Fruit fly (Drosophila melanogaster) whole organism, embryonic: ENCODE measurements around the gene RpL13.

Experiments used
- Antp ChIP-seq: fragments of 200-800 bp; sonication (Bioruptor generic); optimal IDR thresholded peaks from 3 replicates; lab custom pipeline; 2016; ENCODE audit warnings: missing biosample characterization, missing genetic modification characterization
- C15 ChIP-seq: fragments of 200-800 bp; sonication (Bioruptor generic); IDR thresholded peaks from 3 replicates; pipeline ENCODE4 v1.3.6; 2022; ENCODE audit warnings: missing biosample characterization, missing genetic modification characterization
- CG12391 ChIP-seq: fragments of 200-800 bp; sonication (Bioruptor generic); optimal IDR thresholded peaks from 3 replicates; lab custom pipeline; 2018; ENCODE audit warnings: missing biosample characterization, mild to moderate bottlenecking, missing genetic modification characterization, moderate library complexity
- CG1529 ChIP-seq: fragments of 200-800 bp; sonication (Bioruptor generic); optimal IDR thresholded peaks from 3 replicates; lab custom pipeline; 2018; ENCODE audit warnings: missing biosample characterization, missing genetic modification characterization
- CG2875 ChIP-seq: fragments of 200-800 bp; sonication (Bioruptor generic); optimal IDR thresholded peaks from 2 replicates; lab custom pipeline; 2017; ENCODE audit warnings: missing biosample characterization, mild to moderate bottlenecking, missing genetic modification characterization, missing genetic modification reagents
- CG3163 ChIP-seq: fragments of 200-800 bp; sonication (Bioruptor generic); optimal IDR thresholded peaks from 3 replicates; lab custom pipeline; 2016; ENCODE audit warnings: missing biosample characterization, missing genetic modification characterization
- CG32772 ChIP-seq: fragments of 200-800 bp; sonication (Bioruptor generic); IDR thresholded peaks from 2 replicates; pipeline ENCODE4 v1.3.6; 2022; ENCODE audit warnings: missing biosample characterization, missing genetic modification characterization
- CG34376 ChIP-seq: fragments of 200-800 bp; sonication (Bioruptor generic); optimal IDR thresholded peaks from 2 replicates; lab custom pipeline; 2018; ENCODE audit warnings: missing biosample characterization, mild to moderate bottlenecking, missing genetic modification characterization
- CG3847 ChIP-seq: fragments of 200-800 bp; sonication (Bioruptor generic); IDR thresholded peaks from 2 replicates; pipeline ENCODE4 v1.3.6; 2022; ENCODE audit warnings: missing biosample characterization, missing genetic modification characterization
- CG7556 ChIP-seq: fragments of 200-800 bp; sonication (Bioruptor generic); optimal IDR thresholded peaks from 2 replicates; lab custom pipeline; 2017; ENCODE audit warnings: missing biosample characterization, mild to moderate bottlenecking, missing genetic modification characterization
- CG7839 ChIP-seq: fragments of 200-800 bp; sonication (Bioruptor generic); optimal IDR thresholded peaks from 3 replicates; lab custom pipeline; 2018; ENCODE audit warnings: missing biosample characterization, mild to moderate bottlenecking, missing genetic modification characterization, moderate library complexity
- CG8290 ChIP-seq, 3 experiments: fragments of 200-800 bp; sonication (Bioruptor generic); optimal IDR thresholded peaks; 2 replicates each; lab custom pipeline; 2016 to 2019; ENCODE audit warnings: missing biosample characterization in 3 of 3, missing genetic modification characterization in 3 of 3, mild to moderate bottlenecking in 2 of 3, moderate library complexity in 1 of 3
- CG9727 ChIP-seq: fragments of 200-800 bp; sonication (Bioruptor generic); optimal IDR thresholded peaks from 3 replicates; lab custom pipeline; 2017; ENCODE audit warnings: missing biosample characterization, mild to moderate bottlenecking, missing genetic modification characterization
- ERR ChIP-seq: fragments of 200-800 bp; sonication (Bioruptor generic); optimal IDR thresholded peaks from 2 replicates; lab custom pipeline; 2016; ENCODE audit warnings: missing biosample characterization, missing genetic modification characterization
- Eip74EF ChIP-seq, 2 experiments: fragments of 200-800 bp in 1 of 2; fragments of >200 bp in 1 of 2; sonication (Bioruptor generic) in 1 of 2; optimal IDR thresholded peaks; 2 replicates each; lab custom pipeline; 2017 to 2019; ENCODE audit warnings: missing biosample characterization in 2 of 2, missing genetic modification characterization in 2 of 2, mild to moderate bottlenecking in 1 of 2, moderate library complexity in 1 of 2
- Fer2 ChIP-seq: fragments of 200-800 bp; sonication (Bioruptor generic); optimal IDR thresholded peaks from 2 replicates; lab custom pipeline; 2018; ENCODE audit warnings: missing biosample characterization, mild to moderate bottlenecking, missing genetic modification characterization, moderate library complexity
- H2.0 ChIP-seq: fragments of 200-800 bp; sonication (Bioruptor generic); IDR thresholded peaks from 2 replicates; pipeline ENCODE4 v1.3.6; 2022; ENCODE audit warnings: missing biosample characterization, missing genetic modification characterization
- Hr39 ChIP-seq: fragments of >200 bp; optimal IDR thresholded peaks from 2 replicates; lab custom pipeline; 2017
- MTF-1 ChIP-seq: fragments of 200-800 bp; sonication (Bioruptor generic); optimal IDR thresholded peaks from 2 replicates; lab custom pipeline; 2018; ENCODE audit warnings: missing biosample characterization, mild to moderate bottlenecking, missing genetic modification characterization, borderline replicate concordance
- Med ChIP-seq: fragments of 200-800 bp; sonication (Bioruptor generic); peaks from one replicate; lab custom pipeline; 2016; ENCODE audit warnings: missing biosample characterization, missing genetic modification characterization, mild to moderate bottlenecking, inconsistent platforms, moderate library complexity
- Nf-YB ChIP-seq: fragments of 200-800 bp; sonication (Bioruptor generic); optimal IDR thresholded peaks from 3 replicates; lab custom pipeline; 2019; ENCODE audit warnings: missing biosample characterization, mild to moderate bottlenecking, missing genetic modification characterization, moderate library complexity
- Opbp ChIP-seq: fragments of 200-800 bp; sonication (Bioruptor generic); IDR thresholded peaks from 3 replicates; pipeline ENCODE4 v1.3.6; 2022; ENCODE audit warnings: missing biosample characterization, missing genetic modification characterization; ENCODE audit not compliant: partially characterized antibody
- Sox100B ChIP-seq: fragments of 200-800 bp; sonication (Bioruptor generic); optimal IDR thresholded peaks from 3 replicates; lab custom pipeline; 2018; ENCODE audit warnings: missing biosample characterization, mild to moderate bottlenecking, missing genetic modification characterization
- amos ChIP-seq: fragments of 200-800 bp; sonication (Bioruptor generic); IDR thresholded peaks from 2 replicates; pipeline ENCODE4 v1.3.6; 2022; ENCODE audit warnings: missing biosample characterization, missing genetic modification characterization; ENCODE audit not compliant: partially characterized antibody
- ap ChIP-seq: fragments of 200-800 bp; sonication (Bioruptor generic); IDR thresholded peaks from 2 replicates; pipeline ENCODE4 v1.3.6; 2022; ENCODE audit warnings: missing biosample characterization, missing genetic modification characterization
- ash1 ChIP-seq: fragments of 200-800 bp; sonication (Bioruptor generic); optimal IDR thresholded peaks from 2 replicates; lab custom pipeline; 2018; ENCODE audit warnings: missing biosample characterization, mild to moderate bottlenecking, missing genetic modification characterization
- bigmax ChIP-seq: fragments of 200-800 bp; sonication (Bioruptor generic); optimal IDR thresholded peaks from 2 replicates; lab custom pipeline; 2018; ENCODE audit warnings: missing biosample characterization, mild to moderate bottlenecking, missing genetic modification characterization
- bowl ChIP-seq: fragments of 200-800 bp; sonication (Bioruptor generic); IDR thresholded peaks from 2 replicates; pipeline ENCODE4 v1.3.6; 2022; ENCODE audit warnings: missing biosample characterization, missing genetic modification characterization
- cato ChIP-seq: fragments of 200-800 bp; sonication (Bioruptor generic); optimal IDR thresholded peaks from 2 replicates; lab custom pipeline; 2016; ENCODE audit warnings: missing biosample characterization, missing genetic modification characterization, borderline replicate concordance
- ci ChIP-seq: fragments of 200-800 bp; sonication (Bioruptor generic); IDR thresholded peaks from 3 replicates; pipeline ENCODE4 v1.3.6; 2022; ENCODE audit warnings: missing biosample characterization, missing genetic modification characterization
- crp ChIP-seq, 2 experiments: fragments of 200-800 bp; sonication (Bioruptor generic); optimal IDR thresholded peaks; 2 replicates in 1 of 2; 3 replicates in 1 of 2; lab custom pipeline; 2017; ENCODE audit warnings: missing biosample characterization in 2 of 2, missing genetic modification characterization in 2 of 2, mild to moderate bottlenecking in 1 of 2, moderate library complexity in 1 of 2
- dmrt11E ChIP-seq: fragments of 200-800 bp; sonication (Bioruptor generic); optimal IDR thresholded peaks from 3 replicates; lab custom pipeline; 2018; ENCODE audit warnings: missing biosample characterization, mild to moderate bottlenecking, missing genetic modification characterization, moderate library complexity
- ems ChIP-seq: fragments of 200-800 bp; sonication (Bioruptor generic); optimal IDR thresholded peaks from 3 replicates; lab custom pipeline; 2016; ENCODE audit warnings: missing biosample characterization, missing genetic modification characterization
- fd96Cb ChIP-seq: fragments of 200-800 bp; sonication (Bioruptor generic); optimal IDR thresholded peaks from 2 replicates; lab custom pipeline; 2018; ENCODE audit warnings: missing biosample characterization, mild to moderate bottlenecking, missing genetic modification characterization, moderate library complexity
- gem ChIP-seq: fragments of 200-800 bp; sonication (Bioruptor generic); optimal IDR thresholded peaks from 2 replicates; lab custom pipeline; 2019; ENCODE audit warnings: missing biosample characterization, mild to moderate bottlenecking, missing genetic modification characterization, moderate library complexity
- gro ChIP-seq: fragments of 200-800 bp; sonication (Bioruptor generic); optimal IDR thresholded peaks from 2 replicates; lab custom pipeline; 2016; ENCODE audit warnings: missing biosample characterization, missing genetic modification characterization
- kah ChIP-seq: fragments of 200-800 bp; sonication (Bioruptor generic); optimal IDR thresholded peaks from 2 replicates; lab custom pipeline; 2018; ENCODE audit warnings: missing biosample characterization, mild to moderate bottlenecking, missing genetic modification characterization
- kni ChIP-seq: fragments of 200-800 bp; sonication (Bioruptor generic); optimal IDR thresholded peaks from 3 replicates; lab custom pipeline; 2017; ENCODE audit warnings: mild to moderate bottlenecking, missing biosample characterization, missing genetic modification reagents, missing genetic modification characterization
- org-1 ChIP-seq: fragments of 200-800 bp; sonication (Bioruptor generic); optimal IDR thresholded peaks from 2 replicates; lab custom pipeline; 2017; ENCODE audit warnings: missing biosample characterization, missing genetic modification characterization
- otp ChIP-seq: fragments of 200-800 bp; sonication (Bioruptor generic); IDR thresholded peaks from 3 replicates; pipeline ENCODE4, ENCODE4 v1.3.6; 2022; ENCODE audit warnings: missing biosample characterization, missing genetic modification characterization
- phol ChIP-seq: fragments of 200-800 bp; sonication (Bioruptor generic); optimal IDR thresholded peaks from 3 replicates; lab custom pipeline; 2018; ENCODE audit warnings: missing biosample characterization, mild to moderate bottlenecking, missing genetic modification characterization, moderate library complexity
- pnt ChIP-seq: fragments of 200-800 bp; sonication (Bioruptor generic); optimal IDR thresholded peaks from 3 replicates; lab custom pipeline; 2016; ENCODE audit warnings: missing biosample characterization, missing genetic modification characterization
- schlank ChIP-seq: fragments of 200-800 bp; sonication (Bioruptor generic); optimal IDR thresholded peaks from 2 replicates; lab custom pipeline; 2018; ENCODE audit warnings: missing biosample characterization, mild to moderate bottlenecking, missing genetic modification characterization
- sim ChIP-seq: fragments of 200-800 bp; sonication (Bioruptor generic); IDR thresholded peaks from 2 replicates; pipeline ENCODE4 v1.3.6; 2022; ENCODE audit warnings: missing biosample characterization, missing genetic modification characterization
- sob ChIP-seq: fragments of 200-800 bp; sonication (Bioruptor generic); IDR thresholded peaks from 2 replicates; pipeline ENCODE4 v1.3.6; 2022; ENCODE audit warnings: missing biosample characterization, missing genetic modification characterization
- sqz ChIP-seq: fragments of 200-800 bp; sonication (Bioruptor generic); optimal IDR thresholded peaks from 3 replicates; lab custom pipeline; 2018; ENCODE audit warnings: missing biosample characterization, mild to moderate bottlenecking, missing genetic modification characterization
- tgo ChIP-seq: fragments of 200-800 bp; sonication (Bioruptor generic); IDR thresholded peaks from 3 replicates; pipeline ENCODE4 v1.3.6; 2022; ENCODE audit warnings: missing biosample characterization, missing genetic modification characterization
- z ChIP-seq: fragments of 200-800 bp; sonication (Bioruptor generic); IDR thresholded peaks from 3 replicates; pipeline ENCODE4 v1.3.6; 2022; ENCODE audit warnings: missing biosample characterization, missing genetic modification characterization

Gene RpL13

dm6 chr2L:9984078-9984772, 17.1 kb downstream of the RpL13 start, which contains the start of gene bib (continued):
- peak; percentile 36 for TF ChIP-seq Fer2 (tag; lab: Kevin White, UChicago)
- TF ChIP-seq CG34376 (GFP tag; lab: Kevin White, UChicago) = peak; percentile 22
- TF ChIP-seq sim (GFP tag; lab: Robert Waterston, UW) = no peak
- peak; percentile 19 for TF ChIP-seq ems (GFP tag; lab: Kevin White, UChicago)
- TF ChIP-seq Med (GFP tag; lab: Kevin White, UChicago) = peak; percentile 87
- no peak for TF ChIP-seq ash1 (GFP tag; lab: Kevin White, UChicago)
- peak; percentile 58 for TF ChIP-seq CG32772
- peak; percentile 36; the same call in 1 of the 3 replicates for TF ChIP-seq z (GFP tag; lab: Robert Waterston, UW)
- peak; percentile 96 for TF ChIP-seq CG9727 (GFP tag; lab: Kevin White, UChicago)
- TF ChIP-seq cato (GFP tag; lab: Kevin White, UChicago) = peak; percentile 66
- peak; percentile 10 for TF ChIP-seq Antp
- TF ChIP-seq dmrt11E (tag; lab: Kevin White, UChicago) = peak; percentile 96
- TF ChIP-seq fd96Cb = peak; percentile 85
- TF ChIP-seq kni (GFP tag; lab: Kevin White, UChicago) = peak; percentile 68
- peak in 1 of 2 experiments; percentile 81 for TF ChIP-seq Eip74EF (GFP tag; optimal IDR thresholded peaks at IDR 0.05; lab: Kevin White, UChicago)
- no peak for TF ChIP-seq bigmax
- TF ChIP-seq org-1 (GFP tag; lab: Kevin White, UChicago) = peak; percentile 82
- TF ChIP-seq CG12391 (tag; lab: Kevin White, UChicago) = peak; percentile 93
- TF ChIP-seq CG7839 (tag; lab: Kevin White, UChicago) = peak; percentile 91
- no peak for TF ChIP-seq gro (GFP tag; lab: Kevin White, UChicago)
- no peak for TF ChIP-seq C15 (GFP tag; lab: Robert Waterston, UW)
- TF ChIP-seq CG3163 (GFP tag; lab: Kevin White, UChicago) = no peak
- TF ChIP-seq amos (GFP tag; lab: Robert Waterston, UW) = peak; percentile 34; the same call in 1 of the 2 replicates
- TF ChIP-seq ap (GFP tag; lab: Robert Waterston, UW) = no peak
- TF ChIP-seq tgo (GFP tag; lab: Robert Waterston, UW) = peak; percentile 58
- TF ChIP-seq otp = peak; percentile 58; the same call in 2 of the 3 replicates
- peak; percentile 70 for TF ChIP-seq Nf-YB (GFP tag; lab: Kevin White, UChicago)
- TF ChIP-seq H2.0 = 0 out of 2 replicates have a peak, but pooled peaks have one; percentile 31
- peak; percentile 88 for TF ChIP-seq CG2875 (GFP tag; lab: Kevin White, UChicago)
- TF ChIP-seq bowl (GFP tag; lab: Robert Waterston, UW) = 0 out of 2 replicates have a peak, but pooled peaks have one; percentile 26
- peak; percentile 28 for TF ChIP-seq pnt (GFP tag; lab: Kevin White, UChicago)
- TF ChIP-seq schlank (tag; lab: Kevin White, UChicago) = no peak
- TF ChIP-seq Opbp (GFP tag; lab: Robert Waterston, UW) = peak; percentile 49; the same call in 2 of the 3 replicates
- TF ChIP-seq sqz = peak; percentile 78
- TF ChIP-seq gem (tag; lab: Kevin White, UChicago) = peak; percentile 94
- peak; percentile 82 for TF ChIP-seq CG8290 (GFP tag; optimal IDR thresholded peaks at IDR 0.05; lab: Kevin White, UChicago)
- peak; percentile 22 to 89 for TF ChIP-seq CG8290 (tag; optimal IDR thresholded peaks at IDR 0.05; lab: Kevin White, UChicago)
- 0 out of 2 replicates have a peak, but pooled peaks have one; percentile 18 for TF ChIP-seq sob (GFP tag; lab: Robert Waterston, UW)
- TF ChIP-seq ERR (GFP tag; lab: Kevin White, UChicago) = no peak
- TF ChIP-seq MTF-1 (GFP tag; lab: Kevin White, UChicago) = peak; percentile 42
- peak; percentile 41 for TF ChIP-seq kah (GFP tag; lab: Kevin White, UChicago)
- TF ChIP-seq Sox100B (GFP tag; lab: Kevin White, UChicago) = peak; percentile 92
- TF ChIP-seq phol (tag; lab: Kevin White, UChicago) = peak; percentile 91
- TF ChIP-seq Hr39 (lab: Kevin White, UChicago) = no peak
- TF ChIP-seq CG1529 (GFP tag; lab: Kevin White, UChicago) = peak; percentile 80
- peak; percentile 78; the same call in 2 of the 3 replicates for TF ChIP-seq ci
- peak in 1 of 2 experiments; percentile 38 for TF ChIP-seq crp (GFP tag; optimal IDR thresholded peaks at IDR 0.05; lab: Kevin White, UChicago)
- peak; percentile 95 for TF ChIP-seq CG7556 (GFP tag; lab: Kevin White, UChicago)
- no peak for TF ChIP-seq CG3847 (GFP tag; lab: Robert Waterston, UW)
